Worm (Caenorhabditis elegans): ENCODE measurements around the gene R04D3.4.

Gene R04D3.4

DNA sequence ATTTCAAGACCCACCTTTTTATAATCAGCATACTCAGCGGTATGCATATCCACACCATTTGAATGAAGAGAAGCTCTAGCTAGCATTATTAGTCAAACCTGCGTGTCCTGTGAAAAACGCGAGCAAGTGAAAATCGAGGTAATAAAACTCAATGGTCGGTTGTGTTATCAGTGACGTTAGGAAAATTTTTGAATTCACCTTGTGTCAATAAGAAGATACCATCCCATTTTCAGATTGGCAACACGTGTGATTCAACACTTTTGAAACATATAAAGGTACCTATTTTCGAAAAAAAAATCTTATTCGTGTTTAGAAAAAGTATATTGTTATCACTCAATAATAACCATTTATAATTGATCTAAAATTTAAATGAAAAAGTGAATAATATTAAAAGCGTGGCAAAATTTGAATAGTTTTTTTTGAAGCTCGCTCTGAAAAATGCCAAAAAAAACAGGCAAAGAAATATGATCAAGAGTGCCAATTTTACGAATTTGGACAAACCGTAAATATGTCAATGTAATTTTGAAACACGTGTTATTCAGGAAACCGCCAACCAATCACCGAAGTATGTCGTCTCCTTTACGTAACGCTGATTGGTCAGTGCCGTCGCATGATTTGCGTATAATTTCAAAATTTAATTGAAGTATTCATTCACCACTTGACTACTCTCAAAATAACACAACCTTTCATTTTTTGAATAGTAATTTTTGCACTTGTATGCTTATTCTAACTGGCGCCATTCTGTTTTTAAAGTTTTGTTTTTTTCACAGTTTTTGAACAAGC lies 23.2 kb upstream of the R04D3.4 start, which contains the start of gene F46G10.1:
Gene F46G10.1, minus strand, starts transcription at position 115 of the 783 bp plus-strand sequence.
- TF ChIP-seq W03F9.2 (tag; optimal IDR thresholded peaks at IDR 0.05) (no peak), dao-5 (tag; optimal IDR thresholded peaks at IDR 0.05) (no peak), him-1 (tag; optimal IDR thresholded peaks at IDR 0.05) (no peak)

- no peak for TF ChIP-seq him-1 (tag; optimal IDR thresholded peaks at IDR 0.05)
- no peak for TF ChIP-seq dao-5 (tag; optimal IDR thresholded peaks at IDR 0.05)
- TF ChIP-seq W03F9.2 (tag; optimal IDR thresholded peaks at IDR 0.05), result no peak
Measured at ce11 chrX:13310763-13311162, 22.1 kb upstream of the R04D3.4 start.

ce11 chrX:13308745-13309144 lies 20.1 kb upstream of the R04D3.4 start, which contains the start of gene srxa-8:
TSS of gene srxa-8 (minus strand) at chrX:13308845.
- TF ChIP-seq him-1 (tag; optimal IDR thresholded peaks at IDR 0.05), result no peak
- TF ChIP-seq dao-5 (tag; optimal IDR thresholded peaks at IDR 0.05), result no peak
- no peak for TF ChIP-seq W03F9.2 (tag; optimal IDR thresholded peaks at IDR 0.05)

- TF ChIP-seq dao-5 (tag; optimal IDR thresholded peaks at IDR 0.05) (no peak), him-1 (tag; optimal IDR thresholded peaks at IDR 0.05) (no peak), W03F9.2 (tag; optimal IDR thresholded peaks at IDR 0.05) (no peak)
Measured at ce11 chrX:13307852-13308251, 19.2 kb upstream of the R04D3.4 start.

ce11 chrX:13306869-13307446 lies 18.3 kb upstream of the R04D3.4 start:
- TF ChIP-seq dao-5 (tag; optimal IDR thresholded peaks at IDR 0.05) (peak; percentile 93), him-1 (tag; optimal IDR thresholded peaks at IDR 0.05) (peak; percentile 89), W03F9.2 (tag; optimal IDR thresholded peaks at IDR 0.05) (peak; percentile 80)

DNA sequence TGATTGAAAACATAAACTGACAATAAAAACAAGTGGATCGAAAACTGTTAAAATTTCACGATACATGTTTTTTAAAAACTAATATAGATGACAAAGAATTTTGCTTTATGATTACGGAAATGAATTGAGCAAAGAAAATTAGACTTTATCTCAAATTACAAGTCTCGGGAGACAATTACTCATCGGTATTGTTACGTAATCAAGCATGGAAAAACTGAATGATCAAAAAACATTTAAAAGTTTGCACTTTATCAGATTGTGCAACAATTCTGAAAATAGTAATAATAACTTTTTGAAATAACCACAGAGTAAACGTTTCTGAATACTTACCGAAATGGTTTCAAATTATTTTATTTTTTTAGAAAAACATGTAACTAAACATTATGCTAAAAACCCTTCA lies 17.2 kb upstream of the R04D3.4 start, which contains the start of gene srd-43:
Gene srd-43, minus strand, starts transcription at position 66 of the 400 bp plus-strand sequence.
- no peak for TF ChIP-seq W03F9.2 (tag; optimal IDR thresholded peaks at IDR 0.05)
- no peak for TF ChIP-seq dao-5 (tag; optimal IDR thresholded peaks at IDR 0.05)
- TF ChIP-seq him-1 (tag; optimal IDR thresholded peaks at IDR 0.05), result no peak

- TF ChIP-seq W03F9.2 (tag; optimal IDR thresholded peaks at IDR 0.05) (no peak), dao-5 (tag; optimal IDR thresholded peaks at IDR 0.05) (no peak), him-1 (tag; optimal IDR thresholded peaks at IDR 0.05) (no peak)
Measured at ce11 chrX:13303357-13303756, 14.7 kb upstream of the R04D3.4 start, which contains the start of gene srd-42. TSS of gene srd-42 (minus strand) at chrX:13303457.

- TF ChIP-seq dao-5 (tag; optimal IDR thresholded peaks at IDR 0.05) (no peak), W03F9.2 (tag; optimal IDR thresholded peaks at IDR 0.05) (no peak), him-1 (tag; optimal IDR thresholded peaks at IDR 0.05) (no peak)
Measured at ce11 chrX:13300503-13300902, 11.9 kb upstream of the R04D3.4 start, which contains the start of gene srd-39. TSS of gene srd-39 (minus strand) at chrX:13300603.

ce11 chrX:13294669-13295068 lies 6.1 kb upstream of the R04D3.4 start, which contains the start of gene srd-36:
TSS of gene srd-36 (minus strand) at chrX:13294769.
- TF ChIP-seq him-1 (tag; optimal IDR thresholded peaks at IDR 0.05), result no peak
- TF ChIP-seq W03F9.2 (tag; optimal IDR thresholded peaks at IDR 0.05), result no peak
- no peak for TF ChIP-seq dao-5 (tag; optimal IDR thresholded peaks at IDR 0.05)

DNA sequence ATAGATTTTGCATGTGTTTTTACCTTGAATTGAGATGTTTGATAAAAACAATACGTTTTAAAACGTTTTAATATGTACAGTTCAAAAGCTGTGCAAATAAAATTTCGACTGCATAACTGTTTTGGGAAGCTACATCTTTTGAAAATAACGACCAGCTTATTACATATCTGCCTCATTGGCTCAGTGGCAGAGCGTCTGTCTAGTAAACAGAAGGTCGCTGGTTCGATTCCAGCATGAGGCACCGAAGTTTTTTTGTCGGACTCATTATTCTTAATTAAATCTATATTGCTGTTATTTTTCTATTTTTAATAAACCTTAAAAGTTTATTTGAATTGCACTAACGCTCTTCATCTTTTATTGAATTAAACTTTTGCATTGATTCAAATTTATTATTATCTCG lies 4.4 kb upstream of the R04D3.4 start:
- no peak for TF ChIP-seq W03F9.2 (tag; optimal IDR thresholded peaks at IDR 0.05)
- no peak for TF ChIP-seq him-1 (tag; optimal IDR thresholded peaks at IDR 0.05)
- no peak for TF ChIP-seq dao-5 (tag; optimal IDR thresholded peaks at IDR 0.05)

ce11 chrX:13291506-13291905 lies 2.9 kb upstream of the R04D3.4 start, which contains the start of gene srd-38:
TSS of gene srd-38 (plus strand) at chrX:13291806.
- no peak for TF ChIP-seq dao-5 (tag; optimal IDR thresholded peaks at IDR 0.05)
- TF ChIP-seq him-1 (tag; optimal IDR thresholded peaks at IDR 0.05), result no peak
- TF ChIP-seq W03F9.2 (tag; optimal IDR thresholded peaks at IDR 0.05), result no peak

- TF ChIP-seq him-1 (tag; optimal IDR thresholded peaks at IDR 0.05), result no peak
- TF ChIP-seq W03F9.2 (tag; optimal IDR thresholded peaks at IDR 0.05), result no peak
- no peak for TF ChIP-seq dao-5 (tag; optimal IDR thresholded peaks at IDR 0.05)
Measured at ce11 chrX:13290531-13290930, 1.9 kb upstream of the R04D3.4 start, which contains the start of gene R04D3.3. TSS of gene R04D3.3 (minus strand) at chrX:13290631.

- TF ChIP-seq W03F9.2 (tag; optimal IDR thresholded peaks at IDR 0.05), result no peak
- no peak for TF ChIP-seq dao-5 (tag; optimal IDR thresholded peaks at IDR 0.05)
- no peak for TF ChIP-seq him-1 (tag; optimal IDR thresholded peaks at IDR 0.05)
Measured at ce11 chrX:13286533-13286932, 2.1 kb downstream of the R04D3.4 start, which contains the start of gene R04D3.2. TSS of gene R04D3.2 (minus strand) at chrX:13286633.

DNA sequence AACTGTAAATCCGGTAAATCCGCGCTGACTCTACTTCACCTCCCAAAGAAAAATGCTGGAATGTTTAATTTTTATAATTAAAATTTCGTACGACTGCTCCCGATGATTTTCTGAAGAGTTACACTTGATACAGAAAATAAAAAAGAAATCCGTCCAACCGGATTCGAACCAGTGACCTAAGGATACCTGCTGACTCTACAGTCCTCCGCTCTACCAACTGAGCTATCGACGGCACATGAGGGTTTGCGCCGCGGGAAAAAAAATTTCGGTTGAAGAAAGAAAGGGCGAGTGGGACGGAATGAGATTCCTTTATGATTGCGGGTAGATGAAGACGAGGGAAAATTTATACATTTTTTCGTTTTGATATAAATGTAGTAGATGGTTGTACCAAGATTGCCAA lies 4.0 kb downstream of the R04D3.4 start:
- no peak for TF ChIP-seq W03F9.2 (tag; optimal IDR thresholded peaks at IDR 0.05)
- no peak for TF ChIP-seq him-1 (tag; optimal IDR thresholded peaks at IDR 0.05)
- no peak for TF ChIP-seq dao-5 (tag; optimal IDR thresholded peaks at IDR 0.05)

Measured in whole organism, L4/young adult.